Worm (Caenorhabditis elegans): ENCODE measurements around the gene gpa-2.

- TF ChIP-seq fkh-10 (GFP tag; optimal IDR thresholded peaks at IDR 0.05) (no peak), sup-37 (GFP tag; optimal IDR thresholded peaks at IDR 0.05) (no peak), lin-13 (GFP tag; optimal IDR thresholded peaks at IDR 0.05) (no peak), nhr-237 (tag; optimal IDR thresholded peaks at IDR 0.05) (no peak), lsy-2 (tag; optimal IDR thresholded peaks at IDR 0.05) (no peak), ama-1 (optimal IDR thresholded peaks at IDR 0.05) (no peak), ztf-4 (tag; optimal IDR thresholded peaks at IDR 0.05) (no peak), xbp-1 (tag; optimal IDR thresholded peaks at IDR 0.05) (no peak), nhr-85 (tag) (no peak), dpl-1 (GFP tag; optimal IDR thresholded peaks at IDR 0.05) (no peak), zip-4 (GFP tag; optimal IDR thresholded peaks at IDR 0.05) (no peak), hpl-2 (GFP tag; optimal IDR thresholded peaks at IDR 0.05) (no peak), ztf-11 (tag; optimal IDR thresholded peaks at IDR 0.05) (no peak), mef-2 (tag; optimal IDR thresholded peaks at IDR 0.05) (no peak)
These were observed 44.9 kb upstream of the gpa-2 start for ce11 chrV:8325906-8326305.

All from whole organism, L1 larva.